Fruit fly (Drosophila melanogaster) whole organism, embryonic: ENCODE data around the gene shams.

Source experiments
- Aef1 ChIP-seq: fragments of 200-800 bp; sonication (Bioruptor generic); IDR thresholded peaks from 3 replicates; pipeline ENCODE4 v1.3.6; 2022; ENCODE audit warnings: missing biosample characterization, missing genetic modification characterization
- Bgb ChIP-seq: fragments of 200-800 bp; sonication (Bioruptor generic); IDR thresholded peaks from 2 replicates; pipeline ENCODE4 v1.3.6; 2022; ENCODE audit warnings: missing biosample characterization, missing genetic modification characterization; ENCODE audit not compliant: partially characterized antibody
- BtbVII ChIP-seq: fragments of 200-800 bp; sonication (Bioruptor generic); optimal IDR thresholded peaks from 3 replicates; lab custom pipeline; 2017; ENCODE audit warnings: missing biosample characterization, mild to moderate bottlenecking, missing genetic modification characterization
- CG1024 ChIP-seq: fragments of 200-800 bp; sonication (Bioruptor generic); IDR thresholded peaks from 2 replicates; pipeline ENCODE4 v1.3.6; 2022; ENCODE audit warnings: missing biosample characterization, missing genetic modification characterization
- CG10267 ChIP-seq: fragments of 200-800 bp; sonication (Bioruptor generic); optimal IDR thresholded peaks from 2 replicates; lab custom pipeline; 2018; ENCODE audit warnings: missing biosample characterization, mild to moderate bottlenecking, missing genetic modification characterization, moderate library complexity
- CG12942 ChIP-seq: fragments of 200-800 bp; sonication (Bioruptor generic); optimal IDR thresholded peaks from 3 replicates; lab custom pipeline; 2016; ENCODE audit warnings: missing biosample characterization, missing genetic modification characterization
- CG15011 ChIP-seq: fragments of 200-800 bp; sonication (Bioruptor generic); optimal IDR thresholded peaks from 3 replicates; lab custom pipeline; 2018; ENCODE audit warnings: missing biosample characterization, mild to moderate bottlenecking, missing genetic modification characterization
- CG15514 ChIP-seq: fragments of 200-800 bp; sonication (Bioruptor generic); optimal IDR thresholded peaks from 3 replicates; lab custom pipeline; 2017; ENCODE audit warnings: missing biosample characterization, missing genetic modification characterization, mild to moderate bottlenecking, moderate library complexity, missing genetic modification reagents
- CG17802 ChIP-seq: fragments of 200-800 bp; sonication (Bioruptor generic); optimal IDR thresholded peaks from 2 replicates; lab custom pipeline; 2018; ENCODE audit warnings: missing biosample characterization, mild to moderate bottlenecking, missing genetic modification characterization, moderate library complexity
- CG17829 ChIP-seq: fragments of 200-800 bp; optimal IDR thresholded peaks from 2 replicates; lab custom pipeline; 2019; ENCODE audit warnings: missing biosample characterization, mild to moderate bottlenecking, missing genetic modification characterization, moderate library complexity
- CG2129 ChIP-seq: fragments of 200-800 bp; sonication (Bioruptor generic); IDR thresholded peaks from 2 replicates; pipeline ENCODE4 v1.3.6; 2022; ENCODE audit warnings: missing biosample characterization, missing genetic modification characterization; ENCODE audit not compliant: partially characterized antibody
- CG2202 ChIP-seq: fragments of 200-800 bp; sonication (Bioruptor generic); optimal IDR thresholded peaks from 2 replicates; lab custom pipeline; 2018; ENCODE audit warnings: missing biosample characterization, mild to moderate bottlenecking, missing genetic modification characterization
- CG32532 ChIP-seq: fragments of 200-800 bp; sonication (Bioruptor generic); IDR thresholded peaks from 2 replicates; pipeline ENCODE4 v1.3.6; 2022; ENCODE audit warnings: missing biosample characterization, missing genetic modification characterization
- CG8290 ChIP-seq, 3 experiments: fragments of 200-800 bp; sonication (Bioruptor generic); optimal IDR thresholded peaks; 2 replicates each; lab custom pipeline; 2016 to 2019; ENCODE audit warnings: missing biosample characterization in 3 of 3, missing genetic modification characterization in 3 of 3, mild to moderate bottlenecking in 2 of 3, moderate library complexity in 1 of 3
- Dll ChIP-seq: fragments of 200-800 bp; sonication (Bioruptor generic); IDR thresholded peaks from 4 replicates; pipeline ENCODE4 v1.3.6; 2022; ENCODE audit warnings: missing biosample characterization, missing genetic modification characterization; ENCODE audit not compliant: partially characterized antibody
- Gug ChIP-seq: fragments of 200-800 bp; sonication (Bioruptor generic); IDR thresholded peaks from 4 replicates; pipeline ENCODE4 v1.3.6; 2022; ENCODE audit warnings: missing biosample characterization, missing genetic modification characterization
- Hr39 ChIP-seq: fragments of >200 bp; optimal IDR thresholded peaks from 2 replicates; lab custom pipeline; 2017
- Med ChIP-seq: fragments of 200-800 bp; sonication (Bioruptor generic); peaks from one replicate; lab custom pipeline; 2016; ENCODE audit warnings: missing biosample characterization, missing genetic modification characterization, mild to moderate bottlenecking, inconsistent platforms, moderate library complexity
- Mes4 ChIP-seq: fragments of 200-800 bp; sonication (Bioruptor generic); optimal IDR thresholded peaks from 2 replicates; lab custom pipeline; 2016; ENCODE audit warnings: missing biosample characterization, missing genetic modification characterization
- Mrtf ChIP-seq: fragments of 200-800 bp; sonication (Bioruptor generic); IDR thresholded peaks from 3 replicates; pipeline ENCODE4 v1.3.6; 2022; ENCODE audit warnings: missing biosample characterization, missing genetic modification characterization
- Nf-YB ChIP-seq: fragments of 200-800 bp; sonication (Bioruptor generic); optimal IDR thresholded peaks from 3 replicates; lab custom pipeline; 2019; ENCODE audit warnings: missing biosample characterization, mild to moderate bottlenecking, missing genetic modification characterization, moderate library complexity
- Sin3A ChIP-seq: fragments of >200 bp; optimal IDR thresholded peaks from 2 replicates; lab custom pipeline; 2018
- Sry-δ ChIP-seq: fragments of 200-800 bp; sonication (Bioruptor generic); optimal IDR thresholded peaks from 2 replicates; lab custom pipeline; 2016; ENCODE audit warnings: missing biosample characterization, missing genetic modification characterization
- Trl ChIP-seq, 3 experiments: fragments of >200 bp in 2 of 3; fragments of 200-800 bp in 1 of 3; sonication (Bioruptor generic) in 1 of 3; optimal IDR thresholded peaks; 2 replicates in 1 of 3; 3 replicates in 2 of 3; lab custom pipeline; 2016 to 2017; ENCODE audit warnings: missing biosample characterization in 1 of 3, missing genetic modification characterization in 1 of 3
- amos ChIP-seq: fragments of 200-800 bp; sonication (Bioruptor generic); IDR thresholded peaks from 2 replicates; pipeline ENCODE4 v1.3.6; 2022; ENCODE audit warnings: missing biosample characterization, missing genetic modification characterization; ENCODE audit not compliant: partially characterized antibody
- bbx ChIP-seq: fragments of 200-800 bp; sonication (Bioruptor generic); IDR thresholded peaks from 2 replicates; pipeline ENCODE4 v1.3.6; 2022; ENCODE audit warnings: missing biosample characterization, missing genetic modification characterization; ENCODE audit not compliant: partially characterized antibody
- cg ChIP-seq: fragments of 200-800 bp; sonication (Bioruptor generic); optimal IDR thresholded peaks from 3 replicates; lab custom pipeline; 2019; ENCODE audit warnings: missing biosample characterization, mild to moderate bottlenecking, missing genetic modification characterization, moderate library complexity
- chinmo ChIP-seq: fragments of 200-800 bp; sonication (Bioruptor generic); IDR thresholded peaks from 4 replicates; pipeline ENCODE4 v1.3.6; 2022; ENCODE audit warnings: missing biosample characterization, missing genetic modification characterization; ENCODE audit not compliant: partially characterized antibody
- crp ChIP-seq, 2 experiments: fragments of 200-800 bp; sonication (Bioruptor generic); optimal IDR thresholded peaks; 2 replicates in 1 of 2; 3 replicates in 1 of 2; lab custom pipeline; 2017; ENCODE audit warnings: missing biosample characterization in 2 of 2, missing genetic modification characterization in 2 of 2, mild to moderate bottlenecking in 1 of 2, moderate library complexity in 1 of 2
- dpn ChIP-seq, 2 experiments: fragments of 200-800 bp; sonication (Bioruptor generic); optimal IDR thresholded peaks; 3 replicates each; lab custom pipeline; 2016; ENCODE audit warnings: missing biosample characterization in 2 of 2, missing genetic modification characterization in 2 of 2
- ftz-f1 ChIP-seq: fragments of 200-800 bp; sonication (Bioruptor generic); optimal IDR thresholded peaks from 2 replicates; lab custom pipeline; 2016; ENCODE audit warnings: missing biosample characterization, missing genetic modification characterization
- ind ChIP-seq: fragments of 200-800 bp; sonication (Bioruptor generic); optimal IDR thresholded peaks from 3 replicates; lab custom pipeline; 2016; ENCODE audit warnings: missing biosample characterization, missing genetic modification characterization
- kay ChIP-seq: fragments of 200-800 bp; sonication (Bioruptor generic); optimal IDR thresholded peaks from 2 replicates; lab custom pipeline; 2016; ENCODE audit warnings: missing biosample characterization, missing genetic modification characterization
- lilli ChIP-seq: fragments of 200-800 bp; sonication (Bioruptor generic); optimal IDR thresholded peaks from 3 replicates; lab custom pipeline; 2016; ENCODE audit warnings: missing biosample characterization, missing genetic modification characterization
- mam ChIP-seq: fragments of 200-800 bp; sonication (Bioruptor generic); optimal IDR thresholded peaks from 3 replicates; lab custom pipeline; 2016; ENCODE audit warnings: missing biosample characterization, missing genetic modification characterization
- mld ChIP-seq: fragments of 200-800 bp; sonication (Bioruptor generic); IDR thresholded peaks from 3 replicates; pipeline ENCODE4 v1.3.6; 2022; ENCODE audit warnings: missing biosample characterization, missing genetic modification characterization; ENCODE audit not compliant: partially characterized antibody
- row ChIP-seq: fragments of 200-800 bp; sonication (Bioruptor generic); IDR thresholded peaks from 3 replicates; pipeline ENCODE4 v1.3.6; 2022; ENCODE audit warnings: missing biosample characterization, missing genetic modification characterization
- sqz ChIP-seq: fragments of 200-800 bp; sonication (Bioruptor generic); optimal IDR thresholded peaks from 3 replicates; lab custom pipeline; 2018; ENCODE audit warnings: missing biosample characterization, mild to moderate bottlenecking, missing genetic modification characterization
- vfl ChIP-seq: fragments of 200-800 bp; sonication (Bioruptor generic); optimal IDR thresholded peaks from 2 replicates; lab custom pipeline; 2016; ENCODE audit warnings: missing biosample characterization, missing genetic modification characterization
- vnd ChIP-seq: fragments of 200-800 bp; sonication (Bioruptor generic); IDR thresholded peaks from 3 replicates; pipeline ENCODE4 v1.3.6; 2022; ENCODE audit warnings: missing biosample characterization, missing genetic modification characterization; ENCODE audit not compliant: partially characterized antibody
- wdn ChIP-seq: fragments of 200-800 bp; sonication (Bioruptor generic); IDR thresholded peaks from 2 replicates; pipeline ENCODE4 v1.3.6; 2022; ENCODE audit warnings: missing biosample characterization, missing genetic modification characterization
- zf30C ChIP-seq: fragments of 200-800 bp; sonication (Bioruptor generic); optimal IDR thresholded peaks from 3 replicates; lab custom pipeline; 2018; ENCODE audit warnings: missing biosample characterization, mild to moderate bottlenecking, missing genetic modification characterization

Gene shams

dm6 chr3R:25039028-25039476, 35.4 kb downstream of the shams start, which contains the start of the genes Ythdf and bai (continued):
- TF ChIP-seq Med (GFP tag; lab: Kevin White, UChicago) (peak; percentile 73), Dll (GFP tag; lab: Robert Waterston, UW) (peak; percentile 91), Nf-YB (GFP tag; lab: Kevin White, UChicago) (no peak), CG8290 (GFP tag; optimal IDR thresholded peaks at IDR 0.05; lab: Kevin White, UChicago) (peak; percentile 43), CG8290 (tag; optimal IDR thresholded peaks at IDR 0.05; lab: Kevin White, UChicago) (peak in 1 of 2 experiments; percentile 5), CG12942 (peak; percentile 34), Hr39 (lab: Kevin White, UChicago) (no peak), cg (GFP tag; lab: Kevin White, UChicago) (peak; percentile 96), Mrtf (GFP tag; lab: Robert Waterston, UW) (no peak), CG10267 (tag; lab: Kevin White, UChicago) (peak; percentile 98), CG15011 (GFP tag; lab: Kevin White, UChicago) (no peak), mld (GFP tag; lab: Robert Waterston, UW) (0 out of 3 replicates have a peak, but pooled peaks have one; percentile 56), Trl (optimal IDR thresholded peaks at IDR 0.05; lab: Kevin White, UChicago) (no peak), Trl (GFP tag; optimal IDR thresholded peaks at IDR 0.05; lab: Kevin White, UChicago) (peak; percentile 31), Aef1 (GFP tag; lab: Robert Waterston, UW) (no peak), CG2129 (peak; percentile 74), amos (GFP tag; lab: Robert Waterston, UW) (peak; percentile 86), zf30C (GFP tag; lab: Kevin White, UChicago) (no peak), wdn (GFP tag; lab: Robert Waterston, UW) (no peak), sqz (GFP tag; lab: Kevin White, UChicago) (no peak), CG17829 (tag; lab: Kevin White, UChicago) (peak; percentile 38), Sry-δ (peak; percentile 97), CG2202 (tag; lab: Kevin White, UChicago) (no peak), Gug (GFP tag; lab: Robert Waterston, UW) (no peak), chinmo (GFP tag; lab: Robert Waterston, UW) (peak; percentile 57; the same call in 1 of the 4 replicates), kay (GFP tag; lab: Kevin White, UChicago) (peak; percentile 19), crp (GFP tag; optimal IDR thresholded peaks at IDR 0.05; lab: Kevin White, UChicago) (peak in 1 of 2 experiments; percentile 42), CG32532 (GFP tag; lab: Robert Waterston, UW) (peak; percentile 48; the same call in 1 of the 2 replicates), CG1024 (GFP tag; lab: Robert Waterston, UW) (no peak), dpn (GFP tag; optimal IDR thresholded peaks at IDR 0.05; lab: Kevin White, UChicago) (peak; percentile 47 to 54), CG15514 (GFP tag; lab: Kevin White, UChicago) (no peak), Mes4 (GFP tag; lab: Kevin White, UChicago) (no peak), ftz-f1 (GFP tag; lab: Kevin White, UChicago) (peak; percentile 3), vnd (GFP tag; lab: Robert Waterston, UW) (peak; percentile 83), BtbVII (GFP tag; lab: Kevin White, UChicago) (no peak), lilli (peak; percentile 67), row (GFP tag; lab: Robert Waterston, UW) (peak; percentile 60), Bgb (GFP tag; lab: Robert Waterston, UW) (peak; percentile 83), Sin3A (lab: Kevin White, UChicago) (peak; percentile 95), bbx (peak; percentile 69), ind (GFP tag; lab: Kevin White, UChicago) (no peak), mam (GFP tag; lab: Kevin White, UChicago) (peak; percentile 63), CG17802 (tag; lab: Kevin White, UChicago) (no peak), vfl (peak; percentile 15)
- TF ChIP-seq, all 482 proteins: peak for 152
